Worm (Caenorhabditis elegans): Measurements from ENCODE around the gene F36A4.3.

Gene F36A4.3

DNA sequence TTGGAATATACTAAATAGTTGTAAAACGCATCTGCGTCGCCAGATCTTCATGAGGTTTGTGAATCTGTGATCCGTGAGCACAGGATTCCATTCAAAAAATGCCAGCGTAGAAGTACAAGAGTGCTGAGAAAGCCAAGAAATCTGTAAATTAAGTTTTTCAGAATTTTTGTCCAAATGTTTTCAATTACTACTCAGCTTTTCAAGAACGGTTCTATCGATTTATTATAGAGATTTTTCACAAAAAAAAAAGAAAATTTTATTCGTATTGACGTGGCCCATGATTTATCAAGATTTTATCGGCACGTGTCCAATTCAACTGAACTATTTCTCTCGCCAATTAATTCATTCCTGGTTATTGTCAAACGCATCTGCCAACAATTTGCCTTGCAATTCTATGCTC, at the start of gene F36A4.3:
Gene F36A4.3, plus strand, starts transcription at position 301 of the 400 bp plus-strand sequence.
- TF ChIP-seq fkh-10 (GFP tag; optimal IDR thresholded peaks at IDR 0.05) (no peak), pqm-1 (tag; optimal IDR thresholded peaks at IDR 0.05) (no peak), fkh-2 (tag; optimal IDR thresholded peaks at IDR 0.05) (no peak), ceh-9 (tag; optimal IDR thresholded peaks at IDR 0.05) (no peak), ceh-16 (tag; optimal IDR thresholded peaks at IDR 0.05) (no peak), eor-1 (tag; optimal IDR thresholded peaks at IDR 0.05) (no peak), mml-1 (tag; optimal IDR thresholded peaks at IDR 0.05) (no peak), elt-3 (tag; optimal IDR thresholded peaks at IDR 0.05) (no peak), sea-2 (GFP tag; optimal IDR thresholded peaks at IDR 0.05) (no peak), nfya-1 (tag; optimal IDR thresholded peaks at IDR 0.05; ENCODE audit: insufficient read depth) (no peak), nhr-12 (tag; optimal IDR thresholded peaks at IDR 0.05) (no peak), unc-39 (tag; optimal IDR thresholded peaks at IDR 0.05) (no peak), mdl-1 (tag; optimal IDR thresholded peaks at IDR 0.05) (no peak), egl-27 (tag; optimal IDR thresholded peaks at IDR 0.05) (no peak)

DNA sequence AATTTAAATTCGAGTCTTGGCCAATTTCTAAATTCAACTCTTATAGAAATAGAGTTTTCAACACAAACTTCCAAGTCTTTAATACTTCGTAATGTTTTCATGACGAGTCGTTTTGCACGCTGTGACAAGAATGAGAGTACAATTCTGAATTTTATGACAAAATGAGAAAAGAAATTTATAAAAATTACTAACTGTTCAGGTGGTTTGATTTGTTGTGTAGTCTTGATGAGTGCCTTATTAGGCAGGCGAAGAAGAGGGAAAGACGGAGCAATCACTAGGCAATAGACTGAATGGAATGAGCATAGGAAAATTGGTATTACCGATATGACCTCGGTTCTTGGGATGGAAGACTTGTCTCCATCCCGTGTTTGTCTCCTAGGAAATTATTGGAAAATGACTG, 49.4 kb upstream of the F36A4.3 start, which contains the start of gene F30B5.11:
Gene F30B5.11, minus strand, starts transcription at position 101 of the 400 bp plus-strand sequence.
- TF ChIP-seq nhr-23 (tag; optimal IDR thresholded peaks at IDR 0.05) (no peak), unc-39 (tag; optimal IDR thresholded peaks at IDR 0.05) (no peak), fkh-2 (tag; optimal IDR thresholded peaks at IDR 0.05) (no peak), nhr-237 (tag; optimal IDR thresholded peaks at IDR 0.05) (no peak), pqm-1 (tag; optimal IDR thresholded peaks at IDR 0.05) (no peak), lin-15B (tag; optimal IDR thresholded peaks at IDR 0.05) (no peak), lsy-12 (tag; optimal IDR thresholded peaks at IDR 0.05) (no peak), lin-39 (tag; optimal IDR thresholded peaks at IDR 0.05) (no peak), nhr-12 (tag; optimal IDR thresholded peaks at IDR 0.05) (no peak), ceh-28 (tag; optimal IDR thresholded peaks at IDR 0.05) (no peak), nfya-1 (tag; optimal IDR thresholded peaks at IDR 0.05; ENCODE audit: insufficient read depth) (no peak), skn-1 (tag; optimal IDR thresholded peaks at IDR 0.05) (no peak), snpc-4 (tag; optimal IDR thresholded peaks at IDR 0.05) (no peak), nhr-76 (tag; optimal IDR thresholded peaks at IDR 0.05) (no peak), nhr-43 (tag; optimal IDR thresholded peaks at IDR 0.05; ENCODE audit: poor library complexity, severe bottlenecking) (no peak), daf-12 (tag; optimal IDR thresholded peaks at IDR 0.05) (no peak), egl-5 (tag; optimal IDR thresholded peaks at IDR 0.05) (no peak), ZK546.5 (tag; optimal IDR thresholded peaks at IDR 0.05) (no peak), ceh-82 (tag; optimal IDR thresholded peaks at IDR 0.05) (no peak), nhr-67 (tag; optimal IDR thresholded peaks at IDR 0.05) (no peak)

DNA sequence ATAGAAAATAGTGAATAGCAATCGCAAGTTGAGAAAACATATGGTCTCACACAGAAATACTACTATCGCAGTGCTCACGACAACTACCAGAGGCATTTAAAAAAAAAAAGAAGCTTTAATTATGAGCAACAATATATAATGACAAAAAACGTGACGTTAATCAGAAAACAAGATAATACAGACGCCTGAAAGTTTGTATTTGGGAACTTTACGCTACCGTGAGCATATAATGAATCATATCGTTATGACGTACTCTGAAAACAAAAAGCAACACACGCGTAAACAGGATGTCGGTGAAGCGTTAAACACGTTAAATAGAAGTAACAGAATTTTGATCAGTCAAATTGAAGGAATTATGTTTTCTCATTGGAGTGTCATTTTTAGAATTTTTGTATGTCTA, 43.6 kb upstream of the F36A4.3 start, which contains the start of gene srbc-71:
Gene srbc-71, minus strand, starts transcription at position 101 of the 400 bp plus-strand sequence.
- no peak for TF ChIP-seq nhr-28 (tag; optimal IDR thresholded peaks at IDR 0.05)
- TF ChIP-seq ama-1 (optimal IDR thresholded peaks at IDR 0.05), result no peak
- no peak for TF ChIP-seq ZK546.5 (tag; optimal IDR thresholded peaks at IDR 0.05)
- TF ChIP-seq ztf-4 (tag; optimal IDR thresholded peaks at IDR 0.05), result no peak
- no peak for TF ChIP-seq nhr-12 (tag; optimal IDR thresholded peaks at IDR 0.05)
- no peak for TF ChIP-seq nhr-25 (tag; optimal IDR thresholded peaks at IDR 0.05)
- no peak for TF ChIP-seq jun-1 (tag; optimal IDR thresholded peaks at IDR 0.05)
- no peak for TF ChIP-seq sea-2 (GFP tag; optimal IDR thresholded peaks at IDR 0.05)
- no peak for TF ChIP-seq fkh-10 (GFP tag; optimal IDR thresholded peaks at IDR 0.05)
- TF ChIP-seq lin-15B (tag; optimal IDR thresholded peaks at IDR 0.05), result no peak
- no peak for TF ChIP-seq fos-1 (tag; optimal IDR thresholded peaks at IDR 0.05)
- TF ChIP-seq ztf-11 (tag; optimal IDR thresholded peaks at IDR 0.05), result no peak
- TF ChIP-seq zag-1 (tag; optimal IDR thresholded peaks at IDR 0.05), result no peak
- no peak for TF ChIP-seq aly-2 (tag; optimal IDR thresholded peaks at IDR 0.05)
- TF ChIP-seq eor-1 (tag; optimal IDR thresholded peaks at IDR 0.05), result no peak
- TF ChIP-seq elt-3 (tag; optimal IDR thresholded peaks at IDR 0.05), result no peak
- TF ChIP-seq unc-62 (GFP tag; optimal IDR thresholded peaks at IDR 0.05), result no peak
- TF ChIP-seq egl-27 (tag; optimal IDR thresholded peaks at IDR 0.05), result no peak
- TF ChIP-seq elt-2 (tag; optimal IDR thresholded peaks at IDR 0.05), result no peak
